Fruit fly (Drosophila melanogaster) whole organism, prepupa: ENCODE results near the gene CG10298.

Experiments
- Blimp-1 ChIP-seq: fragments of 200-800 bp; sonication (Bioruptor generic); optimal IDR thresholded peaks from 3 replicates; lab custom pipeline; 2017; ENCODE audit warnings: missing biosample characterization, missing genetic modification characterization, mild to moderate bottlenecking, moderate library complexity, missing genetic modification reagents
- CG10631 ChIP-seq: fragments of 200-800 bp; sonication (Bioruptor generic); optimal IDR thresholded peaks from 2 replicates; lab custom pipeline; 2016; ENCODE audit warnings: missing biosample characterization, missing genetic modification characterization
- CG10669 ChIP-seq: fragments of 200-800 bp; sonication (Bioruptor generic); optimal IDR thresholded peaks from 3 replicates; lab custom pipeline; 2018; ENCODE audit warnings: missing biosample characterization, mild to moderate bottlenecking, missing genetic modification characterization, moderate library complexity
- CG11762 ChIP-seq: fragments of 200-800 bp; sonication (Bioruptor generic); optimal IDR thresholded peaks from 3 replicates; lab custom pipeline; 2016; ENCODE audit warnings: missing biosample characterization, missing genetic modification characterization; ENCODE audit not compliant: insufficient read depth
- CG15336 ChIP-seq: fragments of 200-800 bp; sonication (Bioruptor generic); IDR thresholded peaks from 2 replicates; pipeline ENCODE4 v1.3.6; 2022; ENCODE audit warnings: missing biosample characterization, missing genetic modification characterization
- CG1621 ChIP-seq: fragments of 200-800 bp; sonication (Bioruptor generic); optimal IDR thresholded peaks from 3 replicates; lab custom pipeline; 2018; ENCODE audit warnings: missing biosample characterization, mild to moderate bottlenecking, missing genetic modification characterization
- CG3032 ChIP-seq: fragments of 200-800 bp; optimal IDR thresholded peaks from 2 replicates; lab custom pipeline; 2019; ENCODE audit warnings: missing biosample characterization, mild to moderate bottlenecking, missing genetic modification characterization, moderate library complexity
- CG32006 ChIP-seq: fragments of 200-800 bp; sonication (Bioruptor generic); optimal IDR thresholded peaks from 3 replicates; lab custom pipeline; 2017; ENCODE audit warnings: missing biosample characterization, mild to moderate bottlenecking, missing genetic modification characterization
- CG34406 ChIP-seq: fragments of 200-800 bp; sonication (Bioruptor generic); optimal IDR thresholded peaks from 3 replicates; lab custom pipeline; 2016; ENCODE audit warnings: missing biosample characterization, missing genetic modification characterization
- CG4318 ChIP-seq: fragments of 200-800 bp; sonication (Bioruptor generic); optimal IDR thresholded peaks from 3 replicates; lab custom pipeline; 2017; ENCODE audit warnings: missing biosample characterization, mild to moderate bottlenecking, missing genetic modification characterization
- CG6163 ChIP-seq: fragments of 200-800 bp; sonication (Bioruptor generic); IDR thresholded peaks from 3 replicates; pipeline ENCODE4 v1.3.6; 2022; ENCODE audit warnings: missing biosample characterization, missing genetic modification characterization
- CG6276 ChIP-seq: fragments of 200-800 bp; sonication (Bioruptor generic); optimal IDR thresholded peaks from 2 replicates; lab custom pipeline; 2017; ENCODE audit warnings: missing biosample characterization, mild to moderate bottlenecking, missing genetic modification characterization
- CG6792 ChIP-seq: fragments of 200-800 bp; sonication (Bioruptor generic); optimal IDR thresholded peaks from 3 replicates; lab custom pipeline; 2016; ENCODE audit warnings: missing biosample characterization, missing genetic modification characterization
- CG6808 ChIP-seq: fragments of 200-800 bp; sonication (Bioruptor generic); optimal IDR thresholded peaks from 3 replicates; lab custom pipeline; 2017; ENCODE audit warnings: missing biosample characterization, missing genetic modification characterization, mild to moderate bottlenecking, moderate library complexity, missing genetic modification reagents
- CG6854 ChIP-seq: fragments of 200-800 bp; sonication (Bioruptor generic); optimal IDR thresholded peaks from 2 replicates; lab custom pipeline; 2017; ENCODE audit warnings: missing biosample characterization, mild to moderate bottlenecking, missing genetic modification characterization
- CG8119 ChIP-seq: fragments of 200-800 bp; sonication (Bioruptor generic); IDR thresholded peaks from 3 replicates; pipeline ENCODE4 v1.3.6; 2022; ENCODE audit warnings: missing biosample characterization, missing genetic modification characterization
- CG8632 ChIP-seq: fragments of 200-800 bp; sonication (Bioruptor generic); optimal IDR thresholded peaks from 3 replicates; lab custom pipeline; 2016; ENCODE audit warnings: missing biosample characterization, missing genetic modification characterization
- Ets21C ChIP-seq: fragments of 200-800 bp; sonication (Bioruptor generic); optimal IDR thresholded peaks from 3 replicates; lab custom pipeline; 2016; ENCODE audit warnings: missing biosample characterization, missing genetic modification characterization
- Ets96B ChIP-seq: fragments of 200-800 bp; optimal IDR thresholded peaks from 2 replicates; lab custom pipeline; 2019; ENCODE audit warnings: missing biosample characterization, mild to moderate bottlenecking, missing genetic modification characterization, moderate library complexity
- Gug ChIP-seq: fragments of 200-800 bp; sonication (Bioruptor generic); IDR thresholded peaks from 2 replicates; pipeline ENCODE4 v1.3.6; 2022; ENCODE audit warnings: missing biosample characterization, missing genetic modification characterization
- Hr38 ChIP-seq: sonication (Bioruptor generic); optimal IDR thresholded peaks from 2 replicates; lab custom pipeline; 2016; ENCODE audit warnings: missing biosample characterization, missing genetic modification characterization
- Hr39 ChIP-seq: fragments of 200-800 bp; sonication (Bioruptor generic); optimal IDR thresholded peaks from 2 replicates; lab custom pipeline; 2016; ENCODE audit warnings: missing biosample characterization, missing genetic modification characterization
- Lpt ChIP-seq: fragments of 200-800 bp; sonication (Bioruptor generic); optimal IDR thresholded peaks from 3 replicates; lab custom pipeline; 2016; ENCODE audit warnings: missing biosample characterization, missing genetic modification characterization
- Met ChIP-seq: fragments of 200-800 bp; sonication (Bioruptor generic); optimal IDR thresholded peaks from 3 replicates; lab custom pipeline; 2016; ENCODE audit warnings: missing biosample characterization, missing genetic modification characterization
- OdsH ChIP-seq: fragments of 200-800 bp; sonication (Bioruptor generic); optimal IDR thresholded peaks from 3 replicates; lab custom pipeline; 2016; ENCODE audit warnings: missing biosample characterization, missing genetic modification characterization
- Smox ChIP-seq: fragments of 200-800 bp; sonication (Bioruptor generic); optimal IDR thresholded peaks from 3 replicates; lab custom pipeline; 2016; ENCODE audit warnings: missing biosample characterization, missing genetic modification characterization
- Sox102F ChIP-seq: fragments of 200-800 bp; sonication (Bioruptor generic); optimal IDR thresholded peaks from 2 replicates; lab custom pipeline; 2016; ENCODE audit warnings: missing biosample characterization, mild to moderate bottlenecking, missing genetic modification characterization
- achi ChIP-seq: fragments of 200-800 bp; sonication (Bioruptor generic); optimal IDR thresholded peaks from 3 replicates; lab custom pipeline; 2016; ENCODE audit warnings: missing biosample characterization, missing genetic modification characterization
- acj6 ChIP-seq: fragments of 200-800 bp; sonication (Bioruptor generic); optimal IDR thresholded peaks from 3 replicates; lab custom pipeline; 2016; ENCODE audit warnings: missing biosample characterization, missing genetic modification characterization
- dac ChIP-seq: fragments of 200-800 bp; sonication (Bioruptor generic); optimal IDR thresholded peaks from 2 replicates; lab custom pipeline; 2017; ENCODE audit warnings: missing biosample characterization, mild to moderate bottlenecking, missing genetic modification characterization
- dsx ChIP-seq: fragments of 200-800 bp; optimal IDR thresholded peaks from 3 replicates; lab custom pipeline; 2019; ENCODE audit warnings: missing biosample characterization, mild to moderate bottlenecking, missing genetic modification characterization, moderate library complexity; ENCODE audit not compliant: poor library complexity, severe bottlenecking
- fd59A ChIP-seq: fragments of 200-800 bp; sonication (Bioruptor generic); optimal IDR thresholded peaks from 2 replicates; lab custom pipeline; 2017; ENCODE audit warnings: missing biosample characterization, mild to moderate bottlenecking, missing genetic modification characterization, missing genetic modification reagents
- fd85E ChIP-seq: fragments of 200-800 bp; sonication (Bioruptor generic); optimal IDR thresholded peaks from 3 replicates; lab custom pipeline; 2016; ENCODE audit warnings: missing biosample characterization, missing genetic modification characterization
- fkh ChIP-seq: fragments of 200-800 bp; sonication (Bioruptor generic); optimal IDR thresholded peaks from 3 replicates; lab custom pipeline; 2017; ENCODE audit warnings: missing biosample characterization, mild to moderate bottlenecking, missing genetic modification characterization, moderate library complexity
- net ChIP-seq: fragments of 200-800 bp; sonication (Bioruptor generic); optimal IDR thresholded peaks from 3 replicates; lab custom pipeline; 2016; ENCODE audit warnings: missing biosample characterization, missing genetic modification characterization
- salr ChIP-seq, 2 experiments: fragments of 200-800 bp; sonication (Bioruptor generic); optimal IDR thresholded peaks; 3 replicates each; lab custom pipeline; 2016 to 2018; ENCODE audit warnings: missing biosample characterization in 2 of 2, missing genetic modification characterization in 2 of 2, mild to moderate bottlenecking in 1 of 2
- spab ChIP-seq: fragments of 200-800 bp; sonication (Bioruptor generic); optimal IDR thresholded peaks from 2 replicates; lab custom pipeline; 2017; ENCODE audit warnings: missing biosample characterization, mild to moderate bottlenecking, missing genetic modification characterization, missing genetic modification reagents
- svp ChIP-seq: fragments of 200-800 bp; sonication (Bioruptor generic); peaks from one replicate; lab custom pipeline; 2016; ENCODE audit warnings: missing biosample characterization, missing genetic modification characterization

CG10298 gene

DNA sequence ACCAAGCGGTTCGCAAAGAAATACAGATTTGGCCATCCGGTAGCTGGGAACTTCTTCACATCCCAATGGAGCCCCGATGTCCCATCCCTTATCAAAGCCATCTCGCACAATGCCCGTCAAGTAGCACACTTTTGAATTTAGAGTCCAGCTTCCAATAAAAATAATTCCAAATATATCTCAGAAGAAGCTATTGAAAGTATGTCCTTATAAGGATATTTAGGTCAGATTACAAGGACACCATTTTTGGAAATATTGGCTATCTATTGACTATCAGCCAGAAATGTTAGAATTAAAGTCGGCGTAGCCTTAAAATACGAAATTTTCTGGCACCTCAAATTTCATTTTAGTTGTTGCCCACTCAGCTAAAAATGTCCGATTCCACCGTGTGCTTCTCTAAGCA, at the start of gene CG10298:
Gene CG10298 (plus strand): TSS at position 301 of the 400 bp plus-strand sequence.
- TF ChIP-seq svp (GFP tag; lab: Kevin White, UChicago) = no peak
- TF ChIP-seq Hr38 (GFP tag; lab: Kevin White, UChicago) = no peak
- no peak for TF ChIP-seq Gug (GFP tag; lab: Robert Waterston, UW)
- TF ChIP-seq CG10631 (GFP tag; lab: Kevin White, UChicago) = no peak
- no peak for TF ChIP-seq spab
- no peak for TF ChIP-seq net (GFP tag; lab: Kevin White, UChicago)
- no peak for TF ChIP-seq CG6808 (GFP tag; lab: Kevin White, UChicago)
- no peak for TF ChIP-seq dac (GFP tag; lab: Kevin White, UChicago)
- no peak for TF ChIP-seq CG6854
- no peak for TF ChIP-seq CG11762 (GFP tag; lab: Kevin White, UChicago)
- TF ChIP-seq CG3032 (tag; lab: Kevin White, UChicago) = no peak

- TF ChIP-seq Ets21C (GFP tag; lab: Kevin White, UChicago) (no peak), dsx (GFP tag; lab: Kevin White, UChicago) (no peak), Lpt (GFP tag; lab: Kevin White, UChicago) (no peak), CG6163 (GFP tag; lab: Robert Waterston, UW) (no peak), acj6 (no peak), CG6276 (GFP tag; lab: Kevin White, UChicago) (no peak), CG34406 (no peak), CG1621 (no peak), fd59A (GFP tag; lab: Kevin White, UChicago) (no peak), CG15336 (GFP tag; lab: Robert Waterston, UW) (no peak), CG6808 (GFP tag; lab: Kevin White, UChicago) (no peak), CG10669 (GFP tag; lab: Kevin White, UChicago) (no peak), Sox102F (GFP tag; lab: Kevin White, UChicago) (no peak), Met (GFP tag; lab: Kevin White, UChicago) (no peak), Smox (GFP tag; lab: Kevin White, UChicago) (no peak), salr (GFP tag; optimal IDR thresholded peaks at IDR 0.05; lab: Kevin White, UChicago) (no peak), Hr38 (GFP tag; lab: Kevin White, UChicago) (no peak)
- TF ChIP-seq, all 60 proteins: peak for 0
Observed at dm6 chr3R:6294046-6294445, 48.8 kb upstream of the CG10298 start.

- no peak for TF ChIP-seq achi (GFP tag; lab: Kevin White, UChicago)
- TF ChIP-seq spab = no peak
- no peak for TF ChIP-seq CG4318 (GFP tag; lab: Kevin White, UChicago)
- no peak for TF ChIP-seq Ets21C (GFP tag; lab: Kevin White, UChicago)
- TF ChIP-seq Sox102F (GFP tag; lab: Kevin White, UChicago) = no peak
- no peak for TF ChIP-seq fd85E (GFP tag; lab: Kevin White, UChicago)
- TF ChIP-seq Ets96B (tag; lab: Kevin White, UChicago) = no peak
- TF ChIP-seq Lpt (GFP tag; lab: Kevin White, UChicago) = no peak
- no peak for TF ChIP-seq CG6792 (GFP tag; lab: Kevin White, UChicago)
- no peak for TF ChIP-seq Hr38 (GFP tag; lab: Kevin White, UChicago)
Observed at dm6 chr3R:6297164-6297563, 45.6 kb upstream of the CG10298 start.

dm6 chr3R:6298828-6299227, 44.0 kb upstream of the CG10298 start, which contains the start of gene Osi14:
Osi14 (plus strand) TSS chr3R:6299128.
- no peak for TF ChIP-seq CG3032 (tag; lab: Kevin White, UChicago)
- TF ChIP-seq dsx (GFP tag; lab: Kevin White, UChicago) = no peak
- no peak for TF ChIP-seq Ets21C (GFP tag; lab: Kevin White, UChicago)
- no peak for TF ChIP-seq OdsH (GFP tag; lab: Kevin White, UChicago)
- TF ChIP-seq fkh (GFP tag; lab: Kevin White, UChicago) = no peak
- no peak for TF ChIP-seq Sox102F (GFP tag; lab: Kevin White, UChicago)
- no peak for TF ChIP-seq Hr39 (GFP tag; lab: Kevin White, UChicago)
- no peak for TF ChIP-seq acj6
- no peak for TF ChIP-seq achi (GFP tag; lab: Kevin White, UChicago)
- no peak for TF ChIP-seq spab
- no peak for TF ChIP-seq CG32006 (GFP tag; lab: Kevin White, UChicago)
- no peak for TF ChIP-seq Hr38 (GFP tag; lab: Kevin White, UChicago)
- TF ChIP-seq CG10669 (GFP tag; lab: Kevin White, UChicago) = no peak
- TF ChIP-seq CG10631 (GFP tag; lab: Kevin White, UChicago) = no peak
- no peak for TF ChIP-seq salr (GFP tag; optimal IDR thresholded peaks at IDR 0.05; lab: Kevin White, UChicago)
- TF ChIP-seq CG8119 (GFP tag; lab: Robert Waterston, UW) = no peak
- TF ChIP-seq Blimp-1 (GFP tag; lab: Kevin White, UChicago) = no peak
- TF ChIP-seq CG4318 (GFP tag; lab: Kevin White, UChicago) = no peak
- TF ChIP-seq CG8632 = no peak
- TF ChIP-seq, all 60 proteins: peak for 0
